Worm (Caenorhabditis elegans): ENCODE results near the gene bmk-1.
A peak's percentile ranks its signal among the peaks of the same experiment; 100 is the strongest.

bmk-1 gene

DNA sequence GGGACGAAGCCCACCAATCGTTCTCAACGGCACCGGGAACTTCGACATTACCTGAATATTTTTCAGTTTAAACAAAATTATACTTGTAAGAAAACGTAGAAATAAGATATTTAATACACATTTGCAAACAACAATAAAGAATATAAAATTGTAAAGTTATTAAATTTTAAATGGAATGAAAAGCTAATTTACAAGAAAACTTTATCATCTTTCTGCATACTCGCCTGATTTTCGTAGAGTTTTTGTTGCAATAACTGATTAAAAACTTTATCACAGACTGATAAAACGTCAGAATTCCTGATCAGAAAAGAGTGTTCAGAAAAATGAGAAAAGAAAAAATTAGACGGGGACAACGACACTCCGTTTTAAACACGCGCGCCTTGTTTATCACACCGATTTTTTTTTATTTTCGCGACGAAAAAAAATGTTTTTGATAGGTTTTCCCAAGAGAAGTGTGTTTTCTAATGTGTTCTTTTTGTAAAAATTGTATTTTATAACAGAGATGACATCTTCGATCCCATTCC is 9.5 kb downstream of the bmk-1 start, which contains the start of the genes dlat-1 and fntb-1:
dlat-1 (minus strand) TSS at position 51 of the 524 bp plus-strand sequence.
fntb-1 (plus strand) TSS at position 412 of the 524 bp plus-strand sequence.
- TF ChIP-seq nhr-77 (tag; optimal IDR thresholded peaks at IDR 0.05) (no peak), nhr-41 (GFP tag; IDR thresholded peaks at IDR 0.05) (no peak), lir-3 (tag; optimal IDR thresholded peaks at IDR 0.05) (no peak), rbr-2 (tag; optimal IDR thresholded peaks at IDR 0.05) (no peak), zag-1 (tag; optimal IDR thresholded peaks at IDR 0.05) (no peak), tag-97 (GFP tag; IDR thresholded peaks at IDR 0.05) (no peak), T20F7.1 (GFP tag; optimal IDR thresholded peaks at IDR 0.05) (peak; percentile 95), ceh-28 (tag; optimal IDR thresholded peaks at IDR 0.05) (no peak), ces-1 (GFP tag; optimal IDR thresholded peaks at IDR 0.05) (no peak), dve-1 (tag; optimal IDR thresholded peaks at IDR 0.05; ENCODE audit: insufficient read depth) (peak; percentile 24), saeg-2 (GFP tag; IDR thresholded peaks at IDR 0.05) (no peak), hlh-11 (tag; optimal IDR thresholded peaks at IDR 0.05) (peak; percentile 44), set-16 (GFP tag; IDR thresholded peaks at IDR 0.05) (no peak), hmg-1.1 (GFP tag; IDR thresholded peaks at IDR 0.05) (no peak), php-3 (GFP tag; IDR thresholded peaks at IDR 0.05) (no peak), F10B5.3 (tag; optimal IDR thresholded peaks at IDR 0.05) (no peak), ceh-62 (tag; optimal IDR thresholded peaks at IDR 0.05) (no peak), nhr-6 (tag; optimal IDR thresholded peaks at IDR 0.05) (peak; percentile 48), pqm-1 (tag; optimal IDR thresholded peaks at IDR 0.05) (peak; percentile 74), mxl-3 (GFP tag; optimal IDR thresholded peaks at IDR 0.05) (no peak), zip-2 (tag; optimal IDR thresholded peaks at IDR 0.05) (no peak), lin-39 (tag; optimal IDR thresholded peaks at IDR 0.05) (no peak), nhr-28 (tag; optimal IDR thresholded peaks at IDR 0.05) (peak; percentile 68), daf-8 (GFP tag; IDR thresholded peaks at IDR 0.05) (no peak), nhr-25 (tag; optimal IDR thresholded peaks at IDR 0.05; ENCODE audit: borderline replicate concordance, insufficient read depth) (no peak), spr-1 (tag; optimal IDR thresholded peaks at IDR 0.05) (no peak), unc-130 (GFP tag; optimal IDR thresholded peaks at IDR 0.05) (no peak), ztf-11 (tag; optimal IDR thresholded peaks at IDR 0.05) (no peak), pha-4 (GFP tag; IDR thresholded peaks at IDR 0.05) (no peak), pha-4 (tag; optimal IDR thresholded peaks at IDR 0.05) (no peak), gei-8 (GFP tag; optimal IDR thresholded peaks at IDR 0.05) (no peak), F49E8.2 (tag; optimal IDR thresholded peaks at IDR 0.05; ENCODE audit: borderline replicate concordance) (no peak), mxl-2 (GFP tag; conservative IDR thresholded peaks at IDR 0.05) (no peak), daf-12 (tag; optimal IDR thresholded peaks at IDR 0.05) (no peak), duxl-1 (tag; optimal IDR thresholded peaks at IDR 0.05; ENCODE audit: poor library complexity) (no peak), ztf-7 (tag; optimal IDR thresholded peaks at IDR 0.05) (no peak), egl-27 (tag; optimal IDR thresholded peaks at IDR 0.05) (no peak), arid-1 (GFP tag; conservative IDR thresholded peaks at IDR 0.05) (no peak), egl-43 (GFP tag; IDR thresholded peaks at IDR 0.05) (no peak), nhr-76 (tag; optimal IDR thresholded peaks at IDR 0.05) (no peak), daf-16 (GFP tag; optimal IDR thresholded peaks at IDR 0.05) (no peak), daf-16 (tag; optimal IDR thresholded peaks at IDR 0.05) (peak; percentile 23), Y5F2A.4 (GFP tag; optimal IDR thresholded peaks at IDR 0.05) (no peak), lin-38 (GFP tag; IDR thresholded peaks at IDR 0.05) (no peak), F26F4.8 (GFP tag; conservative IDR thresholded peaks at IDR 0.05) (no peak), daf-19 (GFP tag; conservative IDR thresholded peaks at IDR 0.05) (no peak), D1046.2 (GFP tag; IDR thresholded peaks at IDR 0.05) (no peak), skn-1 (tag; optimal IDR thresholded peaks at IDR 0.05) (no peak), unc-39 (tag; optimal IDR thresholded peaks at IDR 0.05) (no peak), F44E2.7 (GFP tag; IDR thresholded peaks at IDR 0.05) (no peak), fos-1 (tag; optimal IDR thresholded peaks at IDR 0.05) (no peak), sdz-12 (GFP tag; optimal IDR thresholded peaks at IDR 0.05) (no peak), cey-2 (tag; optimal IDR thresholded peaks at IDR 0.05; ENCODE audit: borderline replicate concordance, insufficient read depth) (no peak)

Measured in whole organism, L4 larva.